Fruit fly (Drosophila melanogaster) whole organism, embryonic: ENCODE measurements around the gene CG2767.

ENCODE experiments used
- B-H1 ChIP-seq: fragments of 200-800 bp; sonication (Bioruptor generic); IDR thresholded peaks from 3 replicates; pipeline ENCODE4 v1.3.6; 2022; ENCODE audit warnings: missing biosample characterization, missing genetic modification characterization
- CG10321 ChIP-seq: fragments of 200-800 bp; sonication (Bioruptor generic); IDR thresholded peaks from 2 replicates; pipeline ENCODE4 v1.3.6; 2022; ENCODE audit warnings: missing biosample characterization, missing genetic modification characterization
- CG11247 ChIP-seq: fragments of 200-800 bp; sonication (Bioruptor generic); IDR thresholded peaks from 2 replicates; pipeline ENCODE4 v1.3.6; 2022; ENCODE audit warnings: missing biosample characterization, missing genetic modification characterization
- CG11504 ChIP-seq: fragments of 200-800 bp; sonication (Bioruptor generic); optimal IDR thresholded peaks from 3 replicates; lab custom pipeline; 2019; ENCODE audit warnings: missing biosample characterization, mild to moderate bottlenecking, missing genetic modification characterization, moderate library complexity
- CG11695 ChIP-seq: fragments of 200-800 bp; sonication (Bioruptor generic); IDR thresholded peaks from 3 replicates; pipeline ENCODE4 v1.3.6; 2022; ENCODE audit warnings: missing biosample characterization, missing genetic modification characterization
- CG13296 ChIP-seq: fragments of 200-800 bp; sonication (Bioruptor generic); optimal IDR thresholded peaks from 3 replicates; lab custom pipeline; 2018; ENCODE audit warnings: missing biosample characterization, mild to moderate bottlenecking, missing genetic modification characterization
- CG13624 ChIP-seq: fragments of 200-800 bp; sonication (Bioruptor generic); optimal IDR thresholded peaks from 2 replicates; lab custom pipeline; 2016; ENCODE audit warnings: missing biosample characterization, missing genetic modification characterization
- CG13894 ChIP-seq: fragments of 200-800 bp; sonication (Bioruptor generic); optimal IDR thresholded peaks from 3 replicates; lab custom pipeline; 2018; ENCODE audit warnings: missing biosample characterization, mild to moderate bottlenecking, missing genetic modification characterization, moderate library complexity
- CG15011 ChIP-seq: fragments of 200-800 bp; sonication (Bioruptor generic); optimal IDR thresholded peaks from 3 replicates; lab custom pipeline; 2018; ENCODE audit warnings: missing biosample characterization, mild to moderate bottlenecking, missing genetic modification characterization
- CG16779 ChIP-seq: fragments of 200-800 bp; sonication (Bioruptor generic); IDR thresholded peaks from 2 replicates; pipeline ENCODE4 v1.3.6; 2022; ENCODE audit warnings: missing biosample characterization, missing genetic modification characterization
- CG17361 ChIP-seq: fragments of 200-800 bp; sonication (Bioruptor generic); IDR thresholded peaks from 3 replicates; pipeline ENCODE4 v1.3.6; 2022; ENCODE audit warnings: missing biosample characterization, missing genetic modification characterization
- CG2116 ChIP-seq: fragments of 200-800 bp; sonication (Bioruptor generic); optimal IDR thresholded peaks from 3 replicates; lab custom pipeline; 2018; ENCODE audit warnings: missing biosample characterization, mild to moderate bottlenecking, missing genetic modification characterization
- CG3281 ChIP-seq: fragments of 200-800 bp; sonication (Bioruptor generic); optimal IDR thresholded peaks from 3 replicates; lab custom pipeline; 2017; ENCODE audit warnings: missing biosample characterization, mild to moderate bottlenecking, missing genetic modification characterization
- CG3838 ChIP-seq: fragments of 200-800 bp; sonication (Bioruptor generic); optimal IDR thresholded peaks from 3 replicates; lab custom pipeline; 2016; ENCODE audit warnings: missing biosample characterization, missing genetic modification characterization
- CG3995 ChIP-seq: fragments of 200-800 bp; sonication (Bioruptor generic); optimal IDR thresholded peaks from 3 replicates; lab custom pipeline; 2016; ENCODE audit warnings: missing biosample characterization, missing genetic modification characterization
- CG4360 ChIP-seq: fragments of 200-800 bp; sonication (Bioruptor generic); IDR thresholded peaks from 2 replicates; pipeline ENCODE4 v1.3.6; 2022; ENCODE audit warnings: missing biosample characterization, missing genetic modification characterization
- CG6791 ChIP-seq: fragments of 200-800 bp; sonication (Bioruptor generic); IDR thresholded peaks from 3 replicates; pipeline ENCODE4 v1.3.6; 2022; ENCODE audit warnings: missing biosample characterization, missing genetic modification characterization; ENCODE audit not compliant: partially characterized antibody
- CG6813 ChIP-seq: fragments of 200-800 bp; sonication (Bioruptor generic); optimal IDR thresholded peaks from 2 replicates; lab custom pipeline; 2017; ENCODE audit warnings: missing biosample characterization, missing genetic modification characterization, mild to moderate bottlenecking, moderate library complexity, missing genetic modification reagents
- CG7839 ChIP-seq: fragments of 200-800 bp; sonication (Bioruptor generic); optimal IDR thresholded peaks from 3 replicates; lab custom pipeline; 2018; ENCODE audit warnings: missing biosample characterization, mild to moderate bottlenecking, missing genetic modification characterization, moderate library complexity
- CG8281 ChIP-seq: fragments of 200-800 bp; sonication (Bioruptor generic); optimal IDR thresholded peaks from 2 replicates; lab custom pipeline; 2018; ENCODE audit warnings: missing biosample characterization, mild to moderate bottlenecking, missing genetic modification characterization, moderate library complexity
- Chrac-16 ChIP-seq: fragments of 200-800 bp; sonication (Bioruptor generic); optimal IDR thresholded peaks from 3 replicates; lab custom pipeline; 2016; ENCODE audit warnings: missing biosample characterization, missing genetic modification characterization
- E2f1 ChIP-seq: fragments of 200-800 bp; sonication (Bioruptor generic); IDR thresholded peaks from 2 replicates; pipeline ENCODE4 v1.3.6; 2022; ENCODE audit warnings: missing biosample characterization, missing genetic modification characterization
- HLH4C ChIP-seq: fragments of 200-800 bp; sonication (Bioruptor generic); IDR thresholded peaks from 3 replicates; pipeline ENCODE4 v1.3.6; 2022; ENCODE audit warnings: missing biosample characterization, missing genetic modification characterization; ENCODE audit not compliant: partially characterized antibody
- HLHmδ ChIP-seq: fragments of 200-800 bp; sonication (Bioruptor generic); optimal IDR thresholded peaks from 2 replicates; lab custom pipeline; 2018; ENCODE audit warnings: missing biosample characterization, mild to moderate bottlenecking, missing genetic modification characterization, moderate library complexity
- Hey ChIP-seq: fragments of 200-800 bp; sonication (Bioruptor generic); optimal IDR thresholded peaks from 3 replicates; lab custom pipeline; 2018; ENCODE audit warnings: missing biosample characterization, mild to moderate bottlenecking, missing genetic modification characterization
- Hmr ChIP-seq: fragments of 200-800 bp; sonication (Bioruptor generic); optimal IDR thresholded peaks from 3 replicates; lab custom pipeline; 2017; ENCODE audit warnings: mild to moderate bottlenecking, missing biosample characterization, missing genetic modification reagents, missing genetic modification characterization
- Hr39 ChIP-seq: fragments of >200 bp; optimal IDR thresholded peaks from 2 replicates; lab custom pipeline; 2017
- Lhr ChIP-seq: fragments of 200-800 bp; sonication (Bioruptor generic); optimal IDR thresholded peaks from 3 replicates; lab custom pipeline; 2017; ENCODE audit warnings: mild to moderate bottlenecking, missing biosample characterization, missing genetic modification reagents, missing genetic modification characterization
- Max ChIP-seq: fragments of 200-800 bp; sonication (Bioruptor generic); optimal IDR thresholded peaks from 2 replicates; lab custom pipeline; 2016; ENCODE audit warnings: missing biosample characterization, mild to moderate bottlenecking, missing genetic modification characterization
- Neu2 ChIP-seq: fragments of 200-800 bp; sonication (Bioruptor generic); optimal IDR thresholded peaks from 3 replicates; lab custom pipeline; 2016; ENCODE audit warnings: missing biosample characterization, missing genetic modification characterization, borderline replicate concordance
- ab ChIP-seq: fragments of 200-800 bp; sonication (Bioruptor generic); optimal IDR thresholded peaks from 2 replicates; lab custom pipeline; 2016; ENCODE audit warnings: missing biosample characterization, missing genetic modification characterization
- amos ChIP-seq: fragments of 200-800 bp; sonication (Bioruptor generic); IDR thresholded peaks from 2 replicates; pipeline ENCODE4 v1.3.6; 2022; ENCODE audit warnings: missing biosample characterization, missing genetic modification characterization; ENCODE audit not compliant: partially characterized antibody
- ato ChIP-seq: fragments of 200-800 bp; sonication (Bioruptor generic); IDR thresholded peaks from 2 replicates; pipeline ENCODE4 v1.3.6; 2022; ENCODE audit warnings: missing biosample characterization, missing genetic modification characterization; ENCODE audit not compliant: partially characterized antibody
- cas ChIP-seq: fragments of 200-800 bp; sonication (Bioruptor generic); IDR thresholded peaks from 2 replicates; pipeline ENCODE4 v1.3.6; 2022; ENCODE audit warnings: missing biosample characterization, missing genetic modification characterization
- cato ChIP-seq: fragments of 200-800 bp; sonication (Bioruptor generic); optimal IDR thresholded peaks from 2 replicates; lab custom pipeline; 2016; ENCODE audit warnings: missing biosample characterization, missing genetic modification characterization, borderline replicate concordance
- da ChIP-seq: fragments of 200-800 bp; sonication (Bioruptor generic); optimal IDR thresholded peaks from 2 replicates; lab custom pipeline; 2016; ENCODE audit warnings: missing biosample characterization, missing genetic modification characterization
- dm ChIP-seq: fragments of 200-800 bp; sonication (Bioruptor generic); optimal IDR thresholded peaks from 3 replicates; lab custom pipeline; 2016; ENCODE audit warnings: missing biosample characterization, missing genetic modification characterization
- dysf ChIP-seq: fragments of 200-800 bp; sonication (Bioruptor generic); IDR thresholded peaks from 3 replicates; pipeline ENCODE4 v1.3.6; 2022; ENCODE audit warnings: missing biosample characterization, missing genetic modification characterization
- fd96Cb ChIP-seq: fragments of 200-800 bp; sonication (Bioruptor generic); optimal IDR thresholded peaks from 2 replicates; lab custom pipeline; 2018; ENCODE audit warnings: missing biosample characterization, mild to moderate bottlenecking, missing genetic modification characterization, moderate library complexity
- ham ChIP-seq: fragments of 200-800 bp; sonication (Bioruptor generic); IDR thresholded peaks from 2 replicates; pipeline ENCODE4 v1.3.6; 2022; ENCODE audit warnings: missing biosample characterization, missing genetic modification characterization
- lab ChIP-seq: fragments of 200-800 bp; sonication (Bioruptor generic); optimal IDR thresholded peaks from 3 replicates; lab custom pipeline; 2017; ENCODE audit warnings: missing biosample characterization, missing genetic modification characterization, mild to moderate bottlenecking, moderate library complexity, missing genetic modification reagents
- nerfin-1 ChIP-seq: fragments of 200-800 bp; sonication (Bioruptor generic); optimal IDR thresholded peaks from 3 replicates; lab custom pipeline; 2019; ENCODE audit warnings: missing biosample characterization, mild to moderate bottlenecking, missing genetic modification characterization, moderate library complexity
- nerfin-2 ChIP-seq: fragments of 200-800 bp; sonication (Bioruptor generic); IDR thresholded peaks from 2 replicates; pipeline ENCODE4 v1.3.6; 2022; ENCODE audit warnings: missing biosample characterization, missing genetic modification characterization; ENCODE audit not compliant: partially characterized antibody
- odd ChIP-seq: fragments of 200-800 bp; sonication (Bioruptor generic); optimal IDR thresholded peaks from 2 replicates; lab custom pipeline; 2017; ENCODE audit warnings: missing biosample characterization, mild to moderate bottlenecking, missing genetic modification characterization
- ro ChIP-seq: fragments of 200-800 bp; sonication (Bioruptor generic); IDR thresholded peaks from 2 replicates; pipeline ENCODE4 v1.3.6; 2022; ENCODE audit warnings: missing biosample characterization, missing genetic modification characterization
- scrt ChIP-seq: fragments of 200-800 bp; sonication (Bioruptor generic); optimal IDR thresholded peaks from 2 replicates; lab custom pipeline; 2018; ENCODE audit warnings: missing biosample characterization, mild to moderate bottlenecking, missing genetic modification characterization, moderate library complexity
- sens-2 ChIP-seq: fragments of 200-800 bp; sonication (Bioruptor generic); IDR thresholded peaks from 2 replicates; pipeline ENCODE4 v1.3.6; 2022; ENCODE audit warnings: missing biosample characterization, missing genetic modification characterization
- sim ChIP-seq: fragments of 200-800 bp; sonication (Bioruptor generic); IDR thresholded peaks from 2 replicates; pipeline ENCODE4 v1.3.6; 2022; ENCODE audit warnings: missing biosample characterization, missing genetic modification characterization
- unpg ChIP-seq: fragments of 200-800 bp; sonication (Bioruptor generic); optimal IDR thresholded peaks from 3 replicates; lab custom pipeline; 2018; ENCODE audit warnings: missing biosample characterization, mild to moderate bottlenecking, missing genetic modification characterization, moderate library complexity
- zfh1 ChIP-seq: fragments of 200-800 bp; sonication (Bioruptor generic); IDR thresholded peaks from 3 replicates; pipeline ENCODE4 v1.3.6; 2022; ENCODE audit warnings: missing biosample characterization, missing genetic modification characterization

CG2767 gene

DNA sequence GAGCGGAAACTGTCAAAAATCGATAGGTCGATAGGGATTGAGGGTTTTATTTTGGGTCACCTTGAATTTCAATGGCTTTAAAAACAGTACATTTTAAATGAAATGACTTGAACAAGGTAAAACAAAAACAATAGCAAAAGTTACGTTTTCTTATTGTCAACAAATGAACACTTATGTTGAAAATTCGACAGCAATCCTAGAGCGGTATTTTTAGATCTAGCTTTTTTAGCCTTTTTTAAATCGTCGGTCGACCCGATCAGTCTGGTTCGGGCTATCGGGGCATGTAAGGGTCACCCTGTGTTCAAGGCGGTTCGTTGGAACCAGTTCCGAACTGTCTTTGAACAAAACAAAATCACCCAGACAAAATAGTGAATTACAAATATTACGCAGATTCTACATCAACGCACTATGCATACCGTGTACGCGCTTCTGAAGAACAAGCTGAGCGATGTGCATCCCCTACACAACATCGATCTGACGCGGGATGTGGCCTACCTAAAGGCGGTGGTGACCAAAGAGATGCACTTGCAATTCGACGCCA is 1.2 kb upstream of the CG2767 start, which contains the start of the genes CG11052 and CG3223 (continued):
- TF ChIP-seq da (GFP tag; lab: Kevin White, UChicago) (no peak), odd (GFP tag; lab: Kevin White, UChicago) (no peak), CG6813 (GFP tag; lab: Kevin White, UChicago) (no peak), sim (GFP tag; lab: Robert Waterston, UW) (no peak), dm (GFP tag; lab: Kevin White, UChicago) (no peak), CG11695 (no peak), scrt (GFP tag; lab: Kevin White, UChicago) (no peak), CG11247 (GFP tag; lab: Robert Waterston, UW) (no peak), ato (GFP tag; lab: Robert Waterston, UW) (no peak), CG11504 (tag; lab: Kevin White, UChicago) (no peak), zfh1 (GFP tag; lab: Robert Waterston, UW) (0 out of 3 replicates have a peak, but pooled peaks have one; percentile 27), CG3838 (GFP tag; lab: Kevin White, UChicago) (no peak), cato (GFP tag; lab: Kevin White, UChicago) (no peak), nerfin-1 (tag; lab: Kevin White, UChicago) (no peak), ro (GFP tag; lab: Robert Waterston, UW) (no peak), CG8281 (tag; lab: Kevin White, UChicago) (no peak), B-H1 (GFP tag; lab: Robert Waterston, UW) (no peak), CG3281 (no peak), unpg (no peak), sens-2 (GFP tag; lab: Robert Waterston, UW) (no peak), CG2116 (peak; percentile 72), dysf (GFP tag; lab: Robert Waterston, UW) (no peak), Hmr (no peak), CG3995 (GFP tag; lab: Kevin White, UChicago) (peak; percentile 76), HLH4C (GFP tag; lab: Robert Waterston, UW) (no peak; the same call in 1 of the 3 replicates), ab (no peak), cas (GFP tag; lab: Robert Waterston, UW) (no peak), Hey (tag; lab: Kevin White, UChicago) (no peak), CG10321 (GFP tag; lab: Robert Waterston, UW) (no peak), Hr39 (lab: Kevin White, UChicago) (no peak), HLHmδ (no peak), Max (GFP tag; lab: Kevin White, UChicago) (no peak), CG13624 (GFP tag; lab: Kevin White, UChicago) (peak; percentile 37), Neu2 (GFP tag; lab: Kevin White, UChicago) (no peak), CG16779 (GFP tag; lab: Robert Waterston, UW) (no peak), CG7839 (no peak), fd96Cb (no peak), CG15011 (GFP tag; lab: Kevin White, UChicago) (no peak), CG4360 (GFP tag; lab: Robert Waterston, UW) (no peak), CG13296 (GFP tag; lab: Kevin White, UChicago) (peak; percentile 34), lab (GFP tag; lab: Kevin White, UChicago) (no peak), E2f1 (no peak), amos (GFP tag; lab: Robert Waterston, UW) (peak; percentile 58; the same call in 1 of the 2 replicates), CG13894 (tag; lab: Kevin White, UChicago) (no peak), ham (GFP tag; lab: Robert Waterston, UW) (no peak), nerfin-2 (GFP tag; lab: Robert Waterston, UW) (no peak), Lhr (GFP tag; lab: Kevin White, UChicago) (no peak), Chrac-16 (no peak), CG6791 (GFP tag; lab: Robert Waterston, UW) (0 out of 3 replicates have a peak, but pooled peaks have one; percentile 22), CG17361 (0 out of 3 replicates have a peak, but pooled peaks have one; percentile 17)
